Fruit fly (Drosophila melanogaster) whole organism: Measurements from ENCODE around the gene CG42375.

Experiments used
- CG8478 ChIP-seq: fragments of >200 bp; optimal IDR thresholded peaks from 2 replicates; lab custom pipeline; 2018; ENCODE audit warnings: inconsistent platforms
- Dll ChIP-seq: fragments of >200 bp; optimal IDR thresholded peaks from 2 replicates; lab custom pipeline; 2017
- EcR ChIP-seq, 2 experiments: fragments of >200 bp; optimal IDR thresholded peaks; 2 replicates each; lab custom pipeline; 2017; ENCODE audit warnings: missing biosample characterization in 2 of 2, missing genetic modification characterization in 2 of 2, missing genetic modification reagents in 2 of 2
- pan ChIP-seq: fragments of >200 bp; optimal IDR thresholded peaks from 2 replicates; lab custom pipeline; 2017
- psq ChIP-seq: fragments of >200 bp; optimal IDR thresholded peaks from 2 replicates; lab custom pipeline; 2017
- usp ChIP-seq: fragments of >200 bp; optimal IDR thresholded peaks from 2 replicates; lab custom pipeline; 2017; ENCODE audit warnings: missing biosample characterization, missing genetic modification characterization, mixed read lengths

dm6 chr3R:13788672-13789071 is 9.2 kb downstream of the CG42375 start:
- TF ChIP-seq usp (GFP tag; lab: Kevin White, UChicago) (no peak), CG8478 (lab: Kevin White, UChicago) (no peak), psq (lab: Kevin White, UChicago) (no peak), Dll (no peak), pan (lab: Kevin White, UChicago) (no peak), EcR (GFP tag; optimal IDR thresholded peaks at IDR 0.05; lab: Kevin White, UChicago) (no peak)
